Worm (Caenorhabditis elegans) whole organism, L1 larva: Measurements from ENCODE around the gene hrg-2.
A peak's percentile ranks its signal among the peaks of the same experiment; 100 is the strongest.

Source experiments
- C04F5.9 ChIP-seq: sonication (generic microtip); optimal IDR thresholded peaks from 2 replicates; lab custom pipeline; 2016; ENCODE audit warnings: missing genetic modification characterization, missing compliant biosample characterization
- alr-1 ChIP-seq: fragments of 200-800 bp; sonication (Bioruptor generic); optimal IDR thresholded peaks from 2 replicates; lab custom pipeline; 2018; ENCODE audit warnings: borderline replicate concordance, mild to moderate bottlenecking, missing genetic modification characterization, missing compliant biosample characterization
- aly-2 ChIP-seq: fragments of 150-350 bp; optimal IDR thresholded peaks from 2 replicates; lab custom pipeline; 2014; ENCODE audit warnings: missing biosample characterization, missing genetic modification characterization
- ceh-63 ChIP-seq: fragments of 200-800 bp; sonication (Bioruptor generic); optimal IDR thresholded peaks from 2 replicates; lab custom pipeline; 2018; ENCODE audit warnings: mild to moderate bottlenecking, missing genetic modification characterization, missing compliant biosample characterization
- ceh-82 ChIP-seq, 3 experiments: fragments of 150-350 bp in 1 of 3; sonication (generic microtip) in 2 of 3; optimal IDR thresholded peaks; 2 replicates each; lab custom pipeline; 2014 to 2017; ENCODE audit warnings: missing biosample characterization in 3 of 3, missing genetic modification characterization in 3 of 3
- ceh-88 ChIP-seq: fragments of 200-800 bp; sonication (Bioruptor generic); IDR thresholded peaks from 2 replicates; pipeline ENCODE4 v1.3.6; 2022; ENCODE audit warnings: missing genetic modification characterization, missing compliant biosample characterization
- ceh-90 ChIP-seq: sonication (generic microtip); optimal IDR thresholded peaks from 2 replicates; lab custom pipeline; 2016; ENCODE audit warnings: missing genetic modification characterization, missing compliant biosample characterization
- ces-1 ChIP-seq: fragments of 150-350 bp; optimal IDR thresholded peaks from 2 replicates; lab custom pipeline; 2014; ENCODE audit warnings: missing biosample characterization, missing genetic modification reagents, missing genetic modification characterization
- dsc-1 ChIP-seq: sonication (generic microtip); optimal IDR thresholded peaks from 2 replicates; lab custom pipeline; 2016; ENCODE audit warnings: mild to moderate bottlenecking, missing genetic modification characterization, missing compliant biosample characterization
- efl-3 ChIP-seq: fragments of 200-800 bp; sonication (Bioruptor generic); optimal IDR thresholded peaks from 2 replicates; lab custom pipeline; 2018; ENCODE audit warnings: mild to moderate bottlenecking, missing genetic modification characterization, missing compliant biosample characterization
- egl-13 ChIP-seq: sonication (generic microtip); optimal IDR thresholded peaks from 2 replicates; lab custom pipeline; 2016; ENCODE audit warnings: missing genotype, missing genetic modification reagents, missing genetic modification characterization, missing compliant biosample characterization
- elt-2 ChIP-seq: sonication (generic microtip); optimal IDR thresholded peaks from 2 replicates; lab custom pipeline; 2016; ENCODE audit warnings: missing genetic modification characterization, mild to moderate bottlenecking, inconsistent platforms, missing compliant biosample characterization, missing genetic modification reagents
- elt-3 ChIP-seq, 6 experiments: fragments of 150-350 bp in 1 of 6; sonication (generic microtip); optimal IDR thresholded peaks; 2 replicates each; lab custom pipeline; 2017 to 2018; ENCODE audit warnings: missing biosample characterization in 6 of 6, missing genetic modification characterization in 6 of 6, inconsistent platforms in 1 of 6
- ets-5 ChIP-seq: fragments of 200-800 bp; sonication (Bioruptor generic); IDR thresholded peaks from 2 replicates; pipeline ENCODE4 v1.3.6; 2022; ENCODE audit warnings: missing genetic modification characterization, missing compliant biosample characterization
- fkh-4 ChIP-seq: sonication (generic microtip); optimal IDR thresholded peaks from 2 replicates; lab custom pipeline; 2016; ENCODE audit warnings: missing compliant biosample characterization, missing genetic modification characterization, borderline replicate concordance
- grh-1 ChIP-seq: fragments of 200-800 bp; sonication (Bioruptor generic); IDR thresholded peaks from 2 replicates; pipeline ENCODE4 v1.3.6; 2022; ENCODE audit warnings: missing genetic modification reagents, missing genetic modification characterization, missing compliant biosample characterization
- hlh-17 ChIP-seq: fragments of 200-800 bp; sonication (Bioruptor generic); optimal IDR thresholded peaks from 2 replicates; lab custom pipeline; 2018; ENCODE audit warnings: missing genetic modification characterization, mild to moderate bottlenecking, missing compliant biosample characterization, moderate library complexity, borderline replicate concordance
- hlh-4 ChIP-seq: sonication (generic microtip); optimal IDR thresholded peaks from 2 replicates; lab custom pipeline; 2016; ENCODE audit warnings: mild to moderate bottlenecking, missing genetic modification characterization, missing compliant biosample characterization
- hpl-2 ChIP-seq: fragments of 150-350 bp; optimal IDR thresholded peaks from 2 replicates; lab custom pipeline; 2014; ENCODE audit warnings: missing biosample characterization, missing genetic modification reagents, missing genetic modification characterization
- isw-1 ChIP-seq: fragments of 200-800 bp; sonication (Bioruptor generic); IDR thresholded peaks from 2 replicates; pipeline ENCODE4 v1.3.6; 2022; ENCODE audit warnings: missing genetic modification characterization, missing compliant biosample characterization
- jun-1 ChIP-seq: fragments of 150-350 bp; optimal IDR thresholded peaks from 2 replicates; lab custom pipeline; 2014; ENCODE audit warnings: missing biosample characterization, missing genetic modification reagents, missing genetic modification characterization
- lin-13 ChIP-seq: fragments of 150-350 bp; optimal IDR thresholded peaks from 2 replicates; lab custom pipeline; 2014; ENCODE audit warnings: missing biosample characterization, missing genetic modification reagents, missing genetic modification characterization
- lin-39 ChIP-seq: fragments of 150-350 bp; optimal IDR thresholded peaks from 2 replicates; lab custom pipeline; 2014; ENCODE audit warnings: missing biosample characterization, missing genetic modification reagents, missing genetic modification characterization
- lsy-2 ChIP-seq, 2 experiments: fragments of 150-350 bp; optimal IDR thresholded peaks; 2 replicates each; lab custom pipeline; 2014; ENCODE audit warnings: missing biosample characterization in 2 of 2, missing genetic modification characterization in 2 of 2
- mab-9 ChIP-seq: fragments of 200-800 bp; sonication (Bioruptor generic); IDR thresholded peaks from 2 replicates; pipeline ENCODE4 v1.3.6; 2022; ENCODE audit warnings: missing genetic modification reagents, missing genetic modification characterization, missing compliant biosample characterization
- mdl-1 ChIP-seq, 2 experiments: fragments of 150-350 bp; optimal IDR thresholded peaks; 2 replicates each; lab custom pipeline; 2014 to 2017; ENCODE audit warnings: missing biosample characterization in 2 of 2, missing genetic modification characterization in 2 of 2, inconsistent platforms in 1 of 2
- mep-1 ChIP-seq: fragments of 150-350 bp; optimal IDR thresholded peaks from 2 replicates; lab custom pipeline; 2014; ENCODE audit warnings: missing biosample characterization, missing genetic modification characterization
- nhr-19 ChIP-seq: fragments of 200-800 bp; sonication (Bioruptor generic); conservative IDR thresholded peaks from 2 replicates; pipeline ENCODE4 v1.3.6; 2022; ENCODE audit warnings: missing genetic modification characterization, missing compliant biosample characterization
- nhr-237 ChIP-seq: fragments of 150-350 bp; optimal IDR thresholded peaks from 2 replicates; lab custom pipeline; 2014; ENCODE audit warnings: missing biosample characterization, missing genetic modification characterization
- nhr-28 ChIP-seq: fragments of 150-350 bp; optimal IDR thresholded peaks from 2 replicates; lab custom pipeline; 2014; ENCODE audit warnings: missing biosample characterization, missing genetic modification characterization
- nhr-76 ChIP-seq: sonication (generic microtip); optimal IDR thresholded peaks from 2 replicates; lab custom pipeline; 2017; ENCODE audit warnings: missing biosample characterization, missing genetic modification characterization
- nhr-85 ChIP-seq: sonication (generic microtip); peaks from one replicate; lab custom pipeline; 2016; ENCODE audit warnings: missing genetic modification characterization, inconsistent platforms, missing compliant biosample characterization
- nhr-90 ChIP-seq: sonication (generic microtip); optimal IDR thresholded peaks from 2 replicates; lab custom pipeline; 2016; ENCODE audit warnings: mild to moderate bottlenecking, missing genetic modification characterization, missing compliant biosample characterization; ENCODE audit not compliant: poor library complexity
- pqm-1 ChIP-seq: sonication (generic microtip); optimal IDR thresholded peaks from 3 replicates; lab custom pipeline; 2017; ENCODE audit warnings: missing biosample characterization, missing genetic modification characterization
- rnt-1 ChIP-seq: sonication (generic microtip); optimal IDR thresholded peaks from 2 replicates; lab custom pipeline; 2016; ENCODE audit warnings: mild to moderate bottlenecking, missing genetic modification characterization, moderate library complexity, missing compliant biosample characterization
- skn-1 ChIP-seq: fragments of 150-350 bp; optimal IDR thresholded peaks from 2 replicates; lab custom pipeline; 2014; ENCODE audit warnings: missing biosample characterization, missing genetic modification characterization
- sox-4 ChIP-seq: sonication (generic microtip); optimal IDR thresholded peaks from 2 replicates; lab custom pipeline; 2016; ENCODE audit warnings: missing genetic modification characterization, missing compliant biosample characterization
- sptf-1 ChIP-seq: fragments of 150-350 bp; optimal IDR thresholded peaks from 2 replicates; lab custom pipeline; 2014; ENCODE audit warnings: missing biosample characterization, missing genetic modification characterization
- sup-37 ChIP-seq: fragments of 200-800 bp; sonication (Bioruptor generic); optimal IDR thresholded peaks from 2 replicates; lab custom pipeline; 2018; ENCODE audit warnings: mild to moderate bottlenecking, missing genetic modification characterization, missing compliant biosample characterization
- unc-98 ChIP-seq: fragments of 200-800 bp; sonication (Bioruptor generic); IDR thresholded peaks from 2 replicates; pipeline ENCODE4 v1.3.6; 2022; ENCODE audit warnings: missing genetic modification characterization, missing compliant biosample characterization
- vab-15 ChIP-seq: sonication (generic microtip); optimal IDR thresholded peaks from 2 replicates; lab custom pipeline; 2017; ENCODE audit warnings: missing genotype, mild to moderate bottlenecking, missing genetic modification characterization, missing compliant biosample characterization
- ztf-4 ChIP-seq: fragments of 150-350 bp; optimal IDR thresholded peaks from 2 replicates; lab custom pipeline; 2014; ENCODE audit warnings: missing biosample characterization, missing genetic modification characterization

The hrg-2 gene

ce11 chrV:12408996-12409395 lies 1.3 kb downstream of the hrg-2 start (continued):
- TF ChIP-seq hlh-17 (GFP tag; lab: Kevin White, UChicago) (no peak), elt-3 (tag; optimal IDR thresholded peaks at IDR 0.05; lab: Kevin White, UChicago) (peak in 1 of 6 experiments; percentile 0), lsy-2 (tag; optimal IDR thresholded peaks at IDR 0.05; lab: Kevin White, UChicago) (no peak), nhr-237 (tag; lab: Kevin White, UChicago) (no peak), ceh-82 (tag; optimal IDR thresholded peaks at IDR 0.05; lab: Kevin White, UChicago) (peak in 1 of 3 experiments; percentile 12), ceh-63 (GFP tag; lab: Kevin White, UChicago) (no peak), rnt-1 (tag; lab: Kevin White, UChicago) (no peak), nhr-28 (tag; lab: Kevin White, UChicago) (peak; percentile 17), nhr-76 (no peak), nhr-19 (GFP tag; lab: Robert Waterston, UW) (no peak), lin-39 (tag; lab: Kevin White, UChicago) (no peak), vab-15 (tag; lab: Kevin White, UChicago) (no peak), lin-13 (GFP tag; lab: Kevin White, UChicago) (no peak), mab-9 (GFP tag; lab: Robert Waterston, UW) (no peak), alr-1 (tag; lab: Kevin White, UChicago) (no peak), skn-1 (tag; lab: Kevin White, UChicago) (peak; percentile 85), nhr-85 (tag; lab: Kevin White, UChicago) (peak; percentile 66), fkh-4 (tag; lab: Kevin White, UChicago) (no peak), dsc-1 (tag; lab: Kevin White, UChicago) (no peak), ceh-90 (tag; lab: Kevin White, UChicago) (no peak), hlh-4 (tag; lab: Kevin White, UChicago) (no peak), jun-1 (tag; lab: Kevin White, UChicago) (no peak), elt-2 (no peak), grh-1 (no peak), ceh-88 (GFP tag; lab: Robert Waterston, UW) (no peak), isw-1 (GFP tag; lab: Robert Waterston, UW) (no peak), sptf-1 (no peak), sox-4 (tag; lab: Kevin White, UChicago) (no peak), ets-5 (GFP tag; lab: Robert Waterston, UW) (no peak), hpl-2 (GFP tag; lab: Kevin White, UChicago) (no peak), unc-98 (no peak), egl-13 (tag; lab: Kevin White, UChicago) (no peak), aly-2 (tag; lab: Kevin White, UChicago) (no peak), mep-1 (tag; lab: Kevin White, UChicago) (no peak), sup-37 (GFP tag; lab: Kevin White, UChicago) (no peak), C04F5.9 (no peak), pqm-1 (tag; lab: Kevin White, UChicago) (no peak), mdl-1 (tag; optimal IDR thresholded peaks at IDR 0.05; lab: Kevin White, UChicago) (no peak), ztf-4 (tag; lab: Kevin White, UChicago) (no peak), ces-1 (GFP tag; lab: Kevin White, UChicago) (no peak), efl-3 (GFP tag; lab: Kevin White, UChicago) (no peak)

- TF ChIP-seq isw-1 (GFP tag; lab: Robert Waterston, UW) (no peak), ceh-82 (tag; optimal IDR thresholded peaks at IDR 0.05; lab: Kevin White, UChicago) (no peak), nhr-90 (tag; lab: Kevin White, UChicago) (no peak)
Measured at ce11 chrV:12408525-12408924, 1.8 kb downstream of the hrg-2 start, which contains the start of gene cdr-4. cdr-4 (minus strand) TSS chrV:12408625.
